Fruit fly (Drosophila melanogaster) whole organism, adult: ENCODE results near the gene eIF3f1.

Experiments used
- CG5204 ChIP-seq: fragments of 200-800 bp; sonication (Bioruptor generic); optimal IDR thresholded peaks from 2 replicates; lab custom pipeline; 2016; ENCODE audit warnings: missing biosample characterization, missing genetic modification characterization
- cnc ChIP-seq, 2 experiments: fragments of >200 bp; optimal IDR thresholded peaks; 2 replicates each; lab custom pipeline; 2017
- kay ChIP-seq: fragments of 200-800 bp; sonication (Bioruptor generic); peaks from one replicate; lab custom pipeline; 2016; ENCODE audit warnings: missing biosample characterization, missing genetic modification characterization, borderline replicate concordance
- tj ChIP-seq: fragments of 200-800 bp; sonication (Bioruptor generic); optimal IDR thresholded peaks from 3 replicates; lab custom pipeline; 2017; ENCODE audit warnings: missing biosample characterization, mild to moderate bottlenecking, missing genetic modification characterization, moderate library complexity

DNA sequence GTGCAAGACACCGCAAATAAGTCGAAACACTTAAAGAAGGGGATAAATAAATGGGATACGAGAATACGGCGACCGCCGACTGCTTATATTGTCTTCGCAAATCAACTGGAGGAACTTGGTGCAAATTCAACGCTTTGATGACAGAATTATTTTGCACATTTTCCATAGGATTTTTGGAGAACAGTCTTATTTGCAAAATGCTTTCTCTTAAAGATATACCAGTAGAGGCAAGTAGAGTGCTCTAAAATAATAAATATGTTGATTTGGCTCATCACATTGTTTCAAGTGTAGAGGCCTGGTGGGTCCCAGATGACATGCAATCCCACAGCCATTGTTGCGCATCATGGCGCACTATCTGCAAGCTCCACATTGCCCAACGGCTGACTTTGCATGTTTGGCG lies 33.3 kb upstream of the eIF3f1 start:
- no peak for TF ChIP-seq cnc (optimal IDR thresholded peaks at IDR 0.05; lab: Kevin White, UChicago)
- peak; percentile 89 for TF ChIP-seq tj (GFP tag; lab: Kevin White, UChicago)
- TF ChIP-seq CG5204 (GFP tag; lab: Kevin White, UChicago) = no peak
- no peak for TF ChIP-seq kay (GFP tag; lab: Kevin White, UChicago)
